Worm (Caenorhabditis elegans) whole organism, mixed stage, embryonic: ENCODE results near the gene brap-2.

Experiments used
- ceh-43 ChIP-seq: fragments of 200-800 bp; sonication (Bioruptor generic); optimal IDR thresholded peaks from 2 replicates; lab custom pipeline; 2018; ENCODE audit warnings: mild to moderate bottlenecking, missing genetic modification characterization, moderate library complexity, missing compliant biosample characterization
- elt-3 ChIP-seq: fragments of 150-350 bp; optimal IDR thresholded peaks from 2 replicates; lab custom pipeline; 2014; ENCODE audit warnings: missing biosample characterization, missing genetic modification characterization
- mls-2 ChIP-seq: sonication (generic microtip); optimal IDR thresholded peaks from 2 replicates; lab custom pipeline; 2016; ENCODE audit warnings: mild to moderate bottlenecking, missing genetic modification characterization, moderate library complexity, missing compliant biosample characterization
- nhr-12 ChIP-seq: fragments of 150-350 bp; optimal IDR thresholded peaks from 2 replicates; lab custom pipeline; 2014; ENCODE audit warnings: missing biosample characterization, missing genetic modification characterization
- nhr-237 ChIP-seq: fragments of 150-350 bp; optimal IDR thresholded peaks from 2 replicates; lab custom pipeline; 2014; ENCODE audit warnings: missing biosample characterization, missing genetic modification characterization
- pha-4 ChIP-seq: fragments of 150-350 bp; optimal IDR thresholded peaks from 2 replicates; lab custom pipeline; 2018; ENCODE audit warnings: missing biosample characterization, missing genetic modification reagents, missing genetic modification characterization
- unc-39 ChIP-seq: fragments of 150-350 bp; optimal IDR thresholded peaks from 2 replicates; lab custom pipeline; 2014; ENCODE audit warnings: missing biosample characterization, missing genetic modification characterization
- unc-62 ChIP-seq: fragments of 150-350 bp; optimal IDR thresholded peaks from 2 replicates; lab custom pipeline; 2014; ENCODE audit warnings: missing biosample characterization, missing genetic modification reagents, missing genetic modification characterization

ce11 chrII:5425633-5426032 is 32.6 kb upstream of the brap-2 start, which contains the start of gene F07F6.8:
- TF ChIP-seq nhr-12 (tag; lab: Kevin White, UChicago) (no peak), ceh-43 (GFP tag; lab: Kevin White, UChicago) (no peak), mls-2 (tag; lab: Kevin White, UChicago) (no peak), nhr-237 (tag; lab: Kevin White, UChicago) (no peak), unc-62 (GFP tag; lab: Kevin White, UChicago) (no peak), pha-4 (no peak), elt-3 (tag; lab: Kevin White, UChicago) (no peak), unc-39 (tag; lab: Kevin White, UChicago) (no peak)
